Fruit fly (Drosophila melanogaster): Measurements from ENCODE around the gene GIIIspla2.

dm6 chrX:8192191-8192590 is 34.8 kb downstream of the GIIIspla2 start:
- TF ChIP-seq psq (optimal IDR thresholded peaks at IDR 0.05) (no peak), h (optimal IDR thresholded peaks at IDR 0.05) (no peak), insv (optimal IDR thresholded peaks at IDR 0.05) (no peak), Sin3A (optimal IDR thresholded peaks at IDR 0.05) (no peak)
